Fruit fly (Drosophila melanogaster): Measurements from ENCODE around the gene Polr2I.

dm6 chr3R:14344767-14345166 lies 35.9 kb downstream of the Polr2I start:
- TF ChIP-seq cnc (optimal IDR thresholded peaks at IDR 0.05) (no peak), CG14711 (tag; optimal IDR thresholded peaks at IDR 0.05) (no peak), cic (GFP tag; optimal IDR thresholded peaks at IDR 0.05) (no peak), ovo (GFP tag; optimal IDR thresholded peaks at IDR 0.05) (no peak), CG7101 (tag; optimal IDR thresholded peaks at IDR 0.05) (no peak), CG12768 (GFP tag; optimal IDR thresholded peaks at IDR 0.05) (no peak), CG33017 (tag; optimal IDR thresholded peaks at IDR 0.05) (no peak), kay (GFP tag; ENCODE audit: borderline replicate concordance) (no peak), Crg-1 (GFP tag; optimal IDR thresholded peaks at IDR 0.05) (no peak)

Measured in whole organism, adult.